Fruit fly (Drosophila melanogaster): ENCODE results near the gene Itgbn.

Itgbn gene

DNA sequence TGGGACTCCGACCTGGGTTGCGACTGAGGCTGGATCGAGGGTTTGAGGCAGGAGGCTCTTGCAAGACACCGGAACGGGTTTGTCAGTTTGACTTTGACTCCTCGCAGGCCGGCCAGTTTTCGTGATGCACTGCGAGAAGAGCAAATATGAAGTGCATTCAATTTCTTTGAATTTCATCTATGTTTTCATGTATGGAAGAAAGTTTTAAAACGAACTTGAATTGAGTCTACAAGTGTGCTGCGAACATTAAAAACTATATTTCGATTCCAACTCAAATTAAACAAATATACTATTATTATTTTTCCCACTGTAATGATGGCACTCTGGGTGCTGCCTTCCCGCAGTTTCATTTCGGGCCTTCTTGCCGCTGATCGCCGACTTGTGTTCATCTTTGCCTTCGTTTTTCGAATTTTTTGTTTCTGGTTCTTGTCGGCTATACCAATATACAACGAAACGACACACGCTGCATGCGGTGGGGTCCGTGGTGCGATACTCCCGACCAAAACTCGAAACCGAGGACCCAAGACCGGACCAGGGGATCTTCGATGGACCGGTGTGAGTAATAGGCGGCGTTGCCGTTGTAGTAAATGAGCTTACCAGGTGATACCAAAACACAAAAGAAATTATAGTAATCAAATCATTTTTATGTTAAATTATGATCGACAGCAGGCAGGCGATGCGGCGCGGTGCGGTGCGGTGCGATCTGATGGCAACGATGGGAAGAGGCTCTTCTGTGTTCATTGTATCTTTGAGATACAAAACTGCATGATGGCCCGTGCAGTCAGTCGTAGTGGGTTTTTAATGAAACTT is 43.3 kb upstream of the Itgbn start:
- TF ChIP-seq CG10348 (GFP tag; IDR thresholded peaks at IDR 0.05) (peak; percentile 33; the same call in 1 of the 2 replicates), Pif1A (GFP tag; optimal IDR thresholded peaks at IDR 0.05) (peak; percentile 98), CG8159 (tag; optimal IDR thresholded peaks at IDR 0.05) (peak; percentile 99), EcR (GFP tag; optimal IDR thresholded peaks at IDR 0.05) (peak; percentile 76), CG15710 (tag; optimal IDR thresholded peaks at IDR 0.05) (peak; percentile 99), CG14655 (GFP tag; optimal IDR thresholded peaks at IDR 0.05) (peak; percentile 97), CG4496 (GFP tag; IDR thresholded peaks at IDR 0.05) (peak; percentile 96), CG17806 (tag; optimal IDR thresholded peaks at IDR 0.05) (peak; percentile 99), rn (GFP tag; IDR thresholded peaks at IDR 0.05) (peak; percentile 89), fd96Ca (GFP tag; IDR thresholded peaks at IDR 0.05) (peak; percentile 95), CG13204 (GFP tag; optimal IDR thresholded peaks at IDR 0.05) (peak; percentile 95), Ets98B (GFP tag; IDR thresholded peaks at IDR 0.05) (peak; percentile 93), CG9948 (tag; optimal IDR thresholded peaks at IDR 0.05) (peak; percentile 98), CG32121 (GFP tag; IDR thresholded peaks at IDR 0.05) (peak; percentile 89), Pif1B (GFP tag; optimal IDR thresholded peaks at IDR 0.05) (peak; percentile 98), gl (tag; optimal IDR thresholded peaks at IDR 0.05) (peak; percentile 96), CG8301 (tag; optimal IDR thresholded peaks at IDR 0.05) (peak; percentile 98), D1 (tag; optimal IDR thresholded peaks at IDR 0.05) (peak; percentile 96), CG34367 (tag; optimal IDR thresholded peaks at IDR 0.05) (peak; percentile 99), CG12605 (GFP tag; IDR thresholded peaks at IDR 0.05) (peak; percentile 93), Snoo (tag; optimal IDR thresholded peaks at IDR 0.05) (peak; percentile 98)

DNA sequence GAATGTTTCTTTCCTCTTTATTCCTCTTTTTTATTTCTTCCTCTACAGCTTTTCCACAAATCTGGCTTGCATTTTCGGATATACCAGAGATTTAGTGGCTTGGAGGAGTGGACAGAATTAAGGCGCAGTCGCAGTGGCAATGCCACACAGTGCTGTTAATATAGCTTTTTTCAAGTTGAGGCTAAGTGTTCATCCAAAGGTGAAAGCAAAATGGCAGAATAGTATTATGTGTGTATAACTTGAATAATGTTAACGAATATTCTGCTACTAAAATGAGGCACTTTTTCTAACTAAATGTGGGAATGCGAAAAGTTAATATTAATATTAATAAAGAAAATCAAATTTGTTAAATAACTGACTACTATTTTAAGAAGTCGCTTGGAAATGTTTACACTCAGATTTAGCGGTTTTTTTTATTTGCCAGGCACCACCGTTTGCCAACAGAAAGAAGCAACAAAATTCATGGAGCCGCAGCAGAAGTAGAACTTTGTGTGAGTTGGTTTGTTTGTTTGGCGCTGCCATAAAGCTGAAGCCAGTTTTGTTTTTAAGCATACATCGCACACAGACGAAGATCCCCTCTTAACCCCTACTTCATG is 39.6 kb upstream of the Itgbn start:
- TF ChIP-seq CG8159 (tag; optimal IDR thresholded peaks at IDR 0.05) (peak; percentile 47), CG8301 (tag; optimal IDR thresholded peaks at IDR 0.05) (peak; percentile 18), CG14655 (GFP tag; optimal IDR thresholded peaks at IDR 0.05) (peak; percentile 32), rn (GFP tag; IDR thresholded peaks at IDR 0.05) (no peak), CG32121 (GFP tag; IDR thresholded peaks at IDR 0.05) (no peak; the same call in 1 of the 2 replicates)

DNA sequence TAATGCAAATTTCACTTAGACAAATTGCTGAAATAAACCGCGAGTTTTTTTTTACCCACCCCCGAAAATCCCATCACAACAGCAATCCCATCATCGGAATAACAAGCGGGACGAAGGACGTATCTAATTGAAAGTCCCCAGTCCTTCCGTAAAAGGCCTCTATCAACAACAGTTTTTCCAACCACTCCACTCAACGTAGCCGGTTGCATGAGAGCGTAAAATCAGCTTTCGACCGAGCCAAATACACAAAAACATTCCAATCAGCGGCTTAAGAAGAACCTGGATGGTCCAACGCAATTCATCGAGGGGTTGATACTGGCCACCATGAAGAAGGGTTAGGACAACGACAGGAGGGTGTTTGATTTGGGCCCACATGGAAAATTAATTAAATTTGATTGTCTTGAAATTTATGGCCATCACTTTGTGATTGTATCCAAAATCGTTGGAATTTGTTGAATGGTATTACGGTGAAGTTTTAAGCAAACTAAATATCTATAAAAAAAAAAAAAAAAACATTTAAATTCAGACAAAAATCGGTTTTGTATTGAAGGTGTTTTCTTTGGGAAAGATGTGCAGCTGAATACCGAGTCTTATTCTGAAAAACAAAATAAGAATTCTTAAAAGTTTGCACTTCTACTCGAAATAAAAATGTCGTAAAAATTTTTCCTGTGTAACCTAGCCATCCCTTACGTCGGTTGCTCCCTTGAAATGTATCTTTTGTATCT is 38.1 kb upstream of the Itgbn start:
- TF ChIP-seq CG8301 (tag; optimal IDR thresholded peaks at IDR 0.05) (no peak), CG8159 (tag; optimal IDR thresholded peaks at IDR 0.05) (peak; percentile 8), CG10348 (GFP tag; IDR thresholded peaks at IDR 0.05) (no peak), CG13204 (GFP tag; optimal IDR thresholded peaks at IDR 0.05) (no peak), CG14655 (GFP tag; optimal IDR thresholded peaks at IDR 0.05) (peak; percentile 8), CG17806 (tag; optimal IDR thresholded peaks at IDR 0.05) (peak; percentile 22), CG9948 (tag; optimal IDR thresholded peaks at IDR 0.05) (peak; percentile 29), Pif1A (GFP tag; optimal IDR thresholded peaks at IDR 0.05) (peak; percentile 22), Pif1B (GFP tag; optimal IDR thresholded peaks at IDR 0.05) (peak; percentile 10), gl (tag; optimal IDR thresholded peaks at IDR 0.05) (no peak)

DNA sequence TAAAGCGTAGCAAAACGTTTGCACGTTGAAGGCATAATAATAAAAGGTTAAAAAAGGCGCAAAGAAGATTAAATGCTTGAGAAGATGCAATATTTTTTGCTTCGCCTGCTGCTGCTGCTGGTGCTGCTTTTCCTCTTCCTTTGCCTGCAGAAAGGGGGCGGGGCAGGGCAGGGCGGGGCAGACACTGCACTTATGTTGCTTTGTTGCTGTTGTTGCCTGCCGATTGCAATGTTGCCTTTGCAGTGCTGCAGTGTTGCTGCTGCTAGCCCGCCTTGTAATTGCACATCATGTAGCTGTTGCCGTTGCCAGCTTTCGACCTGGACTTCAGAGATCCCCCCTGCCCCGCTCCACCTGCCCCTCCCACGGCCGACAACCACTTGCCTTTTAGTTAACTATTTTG is 37.3 kb upstream of the Itgbn start:
- TF ChIP-seq fd96Ca (GFP tag; IDR thresholded peaks at IDR 0.05) (0 out of 3 replicates have a peak, but pooled peaks have one; percentile 26), CG34367 (tag; optimal IDR thresholded peaks at IDR 0.05) (no peak), CG8301 (tag; optimal IDR thresholded peaks at IDR 0.05) (no peak), rn (GFP tag; IDR thresholded peaks at IDR 0.05) (no peak), CG14655 (GFP tag; optimal IDR thresholded peaks at IDR 0.05) (no peak), D1 (tag; optimal IDR thresholded peaks at IDR 0.05) (no peak), Ets98B (GFP tag; IDR thresholded peaks at IDR 0.05) (no peak), CG8159 (tag; optimal IDR thresholded peaks at IDR 0.05) (no peak), CG12605 (GFP tag; IDR thresholded peaks at IDR 0.05) (no peak), CG13204 (GFP tag; optimal IDR thresholded peaks at IDR 0.05) (peak; percentile 76), CG9948 (tag; optimal IDR thresholded peaks at IDR 0.05) (no peak), Pif1A (GFP tag; optimal IDR thresholded peaks at IDR 0.05) (no peak)

DNA sequence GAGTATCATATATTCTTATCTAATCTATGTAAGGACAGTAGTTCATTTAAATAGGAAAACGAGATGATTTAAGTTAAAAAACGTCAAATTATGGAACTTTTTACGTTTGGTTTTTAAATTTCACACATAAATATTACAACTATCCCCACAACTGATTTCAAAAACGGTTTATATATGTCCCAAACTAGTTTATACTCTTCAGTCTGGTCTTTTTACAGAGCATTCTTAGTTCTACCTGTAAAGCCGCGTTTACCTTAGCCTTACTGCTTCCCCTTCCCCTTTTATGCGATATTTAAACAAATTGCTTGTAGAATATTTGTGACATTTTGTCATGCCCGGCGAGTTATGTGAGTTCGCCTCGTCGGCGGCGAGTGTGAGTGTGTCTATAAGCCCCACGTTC is 36.7 kb upstream of the Itgbn start:
- TF ChIP-seq EcR (GFP tag; optimal IDR thresholded peaks at IDR 0.05) (no peak), CG17806 (tag; optimal IDR thresholded peaks at IDR 0.05) (peak; percentile 8), CG15710 (tag; optimal IDR thresholded peaks at IDR 0.05) (no peak), CG9948 (tag; optimal IDR thresholded peaks at IDR 0.05) (peak; percentile 20), CG14655 (GFP tag; optimal IDR thresholded peaks at IDR 0.05) (peak; percentile 36), gl (tag; optimal IDR thresholded peaks at IDR 0.05) (no peak), CG12605 (GFP tag; IDR thresholded peaks at IDR 0.05) (no peak), Pif1A (GFP tag; optimal IDR thresholded peaks at IDR 0.05) (no peak), CG8159 (tag; optimal IDR thresholded peaks at IDR 0.05) (peak; percentile 21), Ets98B (GFP tag; IDR thresholded peaks at IDR 0.05) (no peak), CG8301 (tag; optimal IDR thresholded peaks at IDR 0.05) (peak; percentile 6)

Measured in whole organism, pupa.